Worm (Caenorhabditis elegans) whole organism, L2 larva: ENCODE results near the gene F26G1.5.

Experiments
- C34F6.9 ChIP-seq: fragments of 150-350 bp; optimal IDR thresholded peaks from 2 replicates; lab custom pipeline; 2014; ENCODE audit warnings: missing biosample characterization, missing genetic modification characterization
- F13H6.1 ChIP-seq: sonication (generic microtip); optimal IDR thresholded peaks from 2 replicates; lab custom pipeline; 2016; ENCODE audit warnings: missing genetic modification characterization, missing compliant biosample characterization
- R02D3.7 ChIP-seq: fragments of 150-350 bp; optimal IDR thresholded peaks from 2 replicates; lab custom pipeline; 2014; ENCODE audit warnings: missing biosample characterization, missing genetic modification characterization
- alr-1 ChIP-seq: fragments of 150-350 bp; optimal IDR thresholded peaks from 2 replicates; lab custom pipeline; 2014; ENCODE audit warnings: missing biosample characterization, missing genetic modification characterization
- aly-2 ChIP-seq: fragments of 150-350 bp; optimal IDR thresholded peaks from 2 replicates; lab custom pipeline; 2014; ENCODE audit warnings: missing biosample characterization, missing genetic modification characterization
- ama-1 ChIP-seq: fragments of 150-350 bp; optimal IDR thresholded peaks from 2 replicates; lab custom pipeline; 2018; ENCODE audit warnings: inconsistent platforms
- blmp-1 ChIP-seq: sonication (generic microtip); optimal IDR thresholded peaks from 2 replicates; lab custom pipeline; 2017; ENCODE audit warnings: missing genetic modification characterization, mild to moderate bottlenecking, missing compliant biosample characterization, antibody characterized with exemption, moderate library complexity; ENCODE audit not compliant: insufficient read depth
- ceh-16 ChIP-seq: fragments of 150-350 bp; optimal IDR thresholded peaks from 2 replicates; lab custom pipeline; 2014; ENCODE audit warnings: missing biosample characterization, missing genetic modification characterization
- ceh-82 ChIP-seq: fragments of 150-350 bp; optimal IDR thresholded peaks from 2 replicates; lab custom pipeline; 2014; ENCODE audit warnings: missing biosample characterization, missing genetic modification characterization
- crh-2 ChIP-seq: sonication (generic microtip); optimal IDR thresholded peaks from 2 replicates; lab custom pipeline; 2017; ENCODE audit warnings: missing biosample characterization, missing genetic modification characterization
- elt-1 ChIP-seq: fragments of 150-350 bp; optimal IDR thresholded peaks from 2 replicates; lab custom pipeline; 2014; ENCODE audit warnings: missing biosample characterization, missing genetic modification characterization
- fos-1 ChIP-seq: fragments of 150-350 bp; optimal IDR thresholded peaks from 2 replicates; lab custom pipeline; 2014; ENCODE audit warnings: missing biosample characterization, missing genetic modification characterization
- lin-11 ChIP-seq: fragments of 150-350 bp; sonication (generic microtip); optimal IDR thresholded peaks from 2 replicates; lab custom pipeline; 2014; ENCODE audit warnings: missing biosample characterization, missing genetic modification characterization, inconsistent platforms, mixed read lengths
- lsy-2 ChIP-seq, 2 experiments: fragments of 150-350 bp in 1 of 2; sonication (generic microtip) in 1 of 2; optimal IDR thresholded peaks; 2 replicates each; lab custom pipeline; 2014 to 2017; ENCODE audit warnings: missing biosample characterization in 2 of 2, missing genetic modification characterization in 2 of 2
- mab-5 ChIP-seq: fragments of 150-350 bp; optimal IDR thresholded peaks from 2 replicates; lab custom pipeline; 2014; ENCODE audit warnings: missing biosample characterization, missing genetic modification characterization
- mbf-1 ChIP-seq: sonication (generic microtip); optimal IDR thresholded peaks from 2 replicates; lab custom pipeline; 2017; ENCODE audit warnings: missing biosample characterization, missing genetic modification characterization
- nhr-12 ChIP-seq: fragments of 150-350 bp; optimal IDR thresholded peaks from 2 replicates; lab custom pipeline; 2014; ENCODE audit warnings: missing biosample characterization, missing genetic modification characterization
- nhr-129 ChIP-seq: fragments of 150-350 bp; optimal IDR thresholded peaks from 2 replicates; lab custom pipeline; 2014; ENCODE audit warnings: missing biosample characterization, missing genetic modification characterization
- nhr-21 ChIP-seq: fragments of 150-350 bp; optimal IDR thresholded peaks from 2 replicates; lab custom pipeline; 2014; ENCODE audit warnings: missing biosample characterization, missing genetic modification characterization
- nhr-23 ChIP-seq: fragments of 150-350 bp; optimal IDR thresholded peaks from 2 replicates; lab custom pipeline; 2014; ENCODE audit warnings: missing biosample characterization, missing genetic modification reagents, missing genetic modification characterization
- nhr-237 ChIP-seq: fragments of 150-350 bp; optimal IDR thresholded peaks from 2 replicates; lab custom pipeline; 2014; ENCODE audit warnings: missing biosample characterization, missing genetic modification characterization
- nhr-25 ChIP-seq: fragments of 150-350 bp; sonication (generic microtip); optimal IDR thresholded peaks from 3 replicates; lab custom pipeline; 2014; ENCODE audit warnings: missing biosample characterization, missing genetic modification characterization
- nhr-6 ChIP-seq: fragments of 150-350 bp; optimal IDR thresholded peaks from 2 replicates; lab custom pipeline; 2014; ENCODE audit warnings: missing biosample characterization, missing genetic modification characterization
- peb-1 ChIP-seq: fragments of 150-350 bp; optimal IDR thresholded peaks from 2 replicates; lab custom pipeline; 2014; ENCODE audit warnings: missing biosample characterization, missing genetic modification characterization
- sem-4 ChIP-seq: fragments of 150-350 bp; optimal IDR thresholded peaks from 2 replicates; lab custom pipeline; 2014; ENCODE audit warnings: missing biosample characterization, missing genetic modification reagents, missing genetic modification characterization
- skn-1 ChIP-seq: sonication (generic microtip); optimal IDR thresholded peaks from 2 replicates; lab custom pipeline; 2017; ENCODE audit warnings: missing biosample characterization, missing genetic modification characterization
- sma-3 ChIP-seq: sonication (generic microtip); optimal IDR thresholded peaks from 2 replicates; lab custom pipeline; 2016; ENCODE audit warnings: missing genetic modification reagents, missing genetic modification characterization, missing compliant biosample characterization
- sma-9 ChIP-seq, 2 experiments: fragments of 150-350 bp in 1 of 2; sonication (generic microtip) in 1 of 2; optimal IDR thresholded peaks; 2 replicates each; lab custom pipeline; 2014 to 2016; ENCODE audit warnings: missing genetic modification characterization in 2 of 2, mild to moderate bottlenecking in 1 of 2, missing biosample characterization in 1 of 2, missing compliant biosample characterization in 1 of 2, missing genetic modification reagents in 1 of 2, moderate library complexity in 1 of 2
- snpc-4 ChIP-seq: fragments of 150-350 bp; optimal IDR thresholded peaks from 2 replicates; lab custom pipeline; 2014; ENCODE audit warnings: missing biosample characterization, missing genetic modification characterization
- unc-39 ChIP-seq: fragments of 150-350 bp; optimal IDR thresholded peaks from 2 replicates; lab custom pipeline; 2014; ENCODE audit warnings: missing biosample characterization, missing genetic modification characterization
- unc-55 ChIP-seq: fragments of 150-350 bp; sonication (generic microtip); optimal IDR thresholded peaks from 3 replicates; lab custom pipeline; 2014; ENCODE audit warnings: missing biosample characterization, missing genetic modification reagents, missing genetic modification characterization
- unc-62 ChIP-seq: fragments of 150-350 bp; optimal IDR thresholded peaks from 2 replicates; lab custom pipeline; 2014; ENCODE audit warnings: missing biosample characterization, missing genetic modification reagents, missing genetic modification characterization
- ztf-4 ChIP-seq: fragments of 150-350 bp; optimal IDR thresholded peaks from 2 replicates; lab custom pipeline; 2014; ENCODE audit warnings: missing biosample characterization, missing genetic modification characterization

The F26G1.5 gene

ce11 chrII:4758462-4758861 lies 12.7 kb downstream of the F26G1.5 start, which contains the start of gene F26G1.3:
TSS of gene F26G1.3 (plus strand) at chrII:4758762.
- TF ChIP-seq nhr-6 (no peak), nhr-25 (tag; lab: Kevin White, UChicago) (no peak), aly-2 (no peak)

- TF ChIP-seq nhr-23 (no peak), F13H6.1 (no peak), C34F6.9 (tag; lab: Kevin White, UChicago) (no peak), mbf-1 (tag; lab: Kevin White, UChicago) (no peak), lin-11 (no peak), nhr-21 (no peak), unc-55 (GFP tag; lab: Kevin White, UChicago) (no peak), elt-1 (tag; lab: Kevin White, UChicago) (no peak), ceh-82 (no peak), fos-1 (no peak), R02D3.7 (tag; lab: Kevin White, UChicago) (no peak), crh-2 (tag; lab: Kevin White, UChicago) (no peak)
Measured at ce11 chrII:4756751-4757150, 14.4 kb downstream of the F26G1.5 start, which contains the start of gene C27D9.2. TSS of gene C27D9.2 (minus strand) at chrII:4756851.

- TF ChIP-seq nhr-12 (no peak), ceh-16 (tag; lab: Kevin White, UChicago) (no peak), nhr-237 (no peak), sma-9 (GFP tag; optimal IDR thresholded peaks at IDR 0.05; lab: Kevin White, UChicago) (no peak), sma-9 (tag; optimal IDR thresholded peaks at IDR 0.05; lab: Kevin White, UChicago) (no peak), ceh-82 (no peak), aly-2 (no peak), F13H6.1 (no peak), alr-1 (no peak)
Measured at ce11 chrII:4755654-4756053, 15.5 kb downstream of the F26G1.5 start.

ce11 chrII:4753133-4753532 lies 18.0 kb downstream of the F26G1.5 start, which contains the start of gene C27D9.1:
TSS of gene C27D9.1 (plus strand) at chrII:4753413.
- TF ChIP-seq unc-39 (tag; lab: Kevin White, UChicago) (no peak), elt-1 (tag; lab: Kevin White, UChicago) (no peak), snpc-4 (tag; lab: Kevin White, UChicago) (no peak), mab-5 (tag; lab: Kevin White, UChicago) (no peak), nhr-25 (tag; lab: Kevin White, UChicago) (no peak), sma-3 (GFP tag; lab: Kevin White, UChicago) (no peak), peb-1 (tag; lab: Kevin White, UChicago) (no peak), alr-1 (no peak), unc-62 (GFP tag; lab: Kevin White, UChicago) (no peak), ztf-4 (tag; lab: Kevin White, UChicago) (no peak), crh-2 (tag; lab: Kevin White, UChicago) (no peak)

- no peak for TF ChIP-seq nhr-129 (tag; lab: Kevin White, UChicago)
- TF ChIP-seq alr-1, result no peak
- no peak for TF ChIP-seq mbf-1 (tag; lab: Kevin White, UChicago)
Measured at ce11 chrII:4752257-4752728, 18.9 kb downstream of the F26G1.5 start, which contains the start of gene F41C3.1. TSS of gene F41C3.1 (plus strand) at chrII:4752307.

ce11 chrII:4749581-4749980 lies 21.6 kb downstream of the F26G1.5 start, which contains the start of gene F41C3.2:
TSS of gene F41C3.2 (plus strand) at chrII:4749968.
- TF ChIP-seq nhr-12, result no peak
- TF ChIP-seq sma-9 (GFP tag; optimal IDR thresholded peaks at IDR 0.05; lab: Kevin White, UChicago), result peak; percentile 57
- no peak for TF ChIP-seq sma-9 (tag; optimal IDR thresholded peaks at IDR 0.05; lab: Kevin White, UChicago)
- TF ChIP-seq elt-1 (tag; lab: Kevin White, UChicago), result no peak
- TF ChIP-seq nhr-21, result peak; percentile 4
- no peak for TF ChIP-seq nhr-23
- no peak for TF ChIP-seq lsy-2 (tag; optimal IDR thresholded peaks at IDR 0.05; lab: Kevin White, UChicago)
- TF ChIP-seq lin-11, result no peak
- peak; percentile 35 for TF ChIP-seq nhr-25 (tag; lab: Kevin White, UChicago)
- no peak for TF ChIP-seq skn-1 (tag; lab: Kevin White, UChicago)
- TF ChIP-seq ama-1 (lab: Kevin White, UChicago), result peak; percentile 41
- no peak for TF ChIP-seq F13H6.1
- peak; percentile 33 for TF ChIP-seq blmp-1 (tag; lab: Kevin White, UChicago)
- TF ChIP-seq ceh-16 (tag; lab: Kevin White, UChicago), result no peak
- no peak for TF ChIP-seq peb-1 (tag; lab: Kevin White, UChicago)
- TF ChIP-seq sem-4 (tag; lab: Kevin White, UChicago), result no peak
- no peak for TF ChIP-seq nhr-6
